Worm (Caenorhabditis elegans) whole organism, midembryonic: ENCODE results near the gene orc-4.

ENCODE experiments used
- T22C8.4 ChIP-seq: fragments of 200-800 bp; sonication (Bioruptor generic); IDR thresholded peaks from 2 replicates; pipeline ENCODE4 v1.3.6; 2022; ENCODE audit warnings: missing genetic modification characterization, missing compliant biosample characterization
- cog-1 ChIP-seq: sonication (generic microtip); optimal IDR thresholded peaks from 2 replicates; lab custom pipeline; 2016; ENCODE audit warnings: missing genetic modification characterization, missing compliant biosample characterization
- flt-1 ChIP-seq: fragments of 200-800 bp; sonication (Bioruptor generic); IDR thresholded peaks from 2 replicates; pipeline ENCODE4 v1.3.6; 2022; ENCODE audit warnings: missing genetic modification characterization, missing compliant biosample characterization
- klf-2 ChIP-seq: fragments of 200-800 bp; sonication (Bioruptor generic); conservative IDR thresholded peaks from 2 replicates; pipeline ENCODE4 v1.3.6; 2022; ENCODE audit warnings: missing genetic modification reagents, missing genetic modification characterization, missing compliant biosample characterization
- med-1 ChIP-seq: sonication (generic microtip); optimal IDR thresholded peaks from 2 replicates; lab custom pipeline; 2017; ENCODE audit warnings: missing genetic modification characterization, mild to moderate bottlenecking, missing compliant biosample characterization, antibody characterized with exemption, missing genetic modification reagents; ENCODE audit not compliant: insufficient read depth
- ref-1 ChIP-seq: fragments of 200-800 bp; sonication (Bioruptor generic); conservative IDR thresholded peaks from 2 replicates; pipeline ENCODE4 v1.3.6; 2022; ENCODE audit warnings: missing genetic modification reagents, missing genetic modification characterization, missing compliant biosample characterization
- tab-1 ChIP-seq: fragments of 200-800 bp; sonication (Bioruptor generic); IDR thresholded peaks from 2 replicates; pipeline ENCODE4 v1.3.6; 2022; ENCODE audit warnings: missing genetic modification characterization, missing compliant biosample characterization
- ztf-23 ChIP-seq: fragments of 200-800 bp; sonication (Bioruptor generic); IDR thresholded peaks from 2 replicates; pipeline ENCODE4 v1.3.6; 2022; ENCODE audit warnings: missing genetic modification reagents, missing genetic modification characterization, missing compliant biosample characterization
- ztf-29 ChIP-seq: fragments of 200-800 bp; sonication (Bioruptor generic); IDR thresholded peaks from 2 replicates; pipeline ENCODE4 v1.3.6; 2022; ENCODE audit warnings: missing genetic modification reagents, missing genetic modification characterization, missing compliant biosample characterization

DNA sequence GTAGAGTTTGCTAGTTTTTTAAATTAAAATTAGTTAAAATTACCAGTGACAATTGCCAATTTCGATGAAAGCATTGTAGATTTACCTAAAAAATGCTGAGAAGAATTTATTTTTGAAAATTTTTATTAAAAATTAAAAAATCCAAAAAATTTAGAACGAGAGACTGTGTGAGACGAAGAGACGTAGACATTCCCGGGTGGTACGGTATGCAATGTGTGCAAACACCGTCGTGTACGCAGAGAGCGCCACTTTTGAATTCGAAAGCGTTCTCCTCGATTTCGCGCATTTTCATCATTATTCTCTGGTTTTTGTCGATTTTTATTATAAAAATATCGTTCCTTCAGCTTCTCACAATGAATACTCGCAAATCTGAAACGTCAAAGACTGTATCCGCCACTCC, 3.2 kb upstream of the orc-4 start, which contains the start of the genes dhs-11 and orc-1:
- TF ChIP-seq tab-1, result no peak
- TF ChIP-seq ztf-29 (GFP tag; lab: Robert Waterston, UW), result no peak
- TF ChIP-seq cog-1, result no peak
- TF ChIP-seq klf-2 (GFP tag; lab: Robert Waterston, UW), result no peak
- TF ChIP-seq ref-1, result no peak
- no peak for TF ChIP-seq flt-1 (GFP tag; lab: Robert Waterston, UW)
- TF ChIP-seq med-1 (GFP tag; lab: Kevin White, UChicago), result no peak
- no peak for TF ChIP-seq T22C8.4 (GFP tag; lab: Robert Waterston, UW)
- TF ChIP-seq ztf-23, result no peak
